Worm (Caenorhabditis elegans) whole organism, L1 larva: ENCODE measurements around the gene T16A1.5.

ENCODE experiments used
- egl-27 ChIP-seq, 2 experiments: fragments of 150-350 bp in 1 of 2; sonication (generic microtip); optimal IDR thresholded peaks; 3 replicates each; lab custom pipeline; 2017 to 2018; ENCODE audit warnings: missing biosample characterization in 2 of 2, missing genetic modification characterization in 2 of 2, missing genetic modification reagents in 2 of 2
- elt-2 ChIP-seq: sonication (generic microtip); optimal IDR thresholded peaks from 2 replicates; lab custom pipeline; 2016; ENCODE audit warnings: missing genetic modification characterization, mild to moderate bottlenecking, inconsistent platforms, missing compliant biosample characterization, missing genetic modification reagents
- elt-3 ChIP-seq, 6 experiments: fragments of 150-350 bp in 1 of 6; sonication (generic microtip); optimal IDR thresholded peaks; 2 replicates each; lab custom pipeline; 2017 to 2018; ENCODE audit warnings: missing biosample characterization in 6 of 6, missing genetic modification characterization in 6 of 6, inconsistent platforms in 1 of 6
- jun-1 ChIP-seq: fragments of 150-350 bp; optimal IDR thresholded peaks from 2 replicates; lab custom pipeline; 2014; ENCODE audit warnings: missing biosample characterization, missing genetic modification reagents, missing genetic modification characterization
- nhr-47 ChIP-seq: sonication (generic microtip); optimal IDR thresholded peaks from 2 replicates; lab custom pipeline; 2016; ENCODE audit warnings: mild to moderate bottlenecking, missing genetic modification characterization, moderate library complexity, missing compliant biosample characterization
- nhr-90 ChIP-seq: sonication (generic microtip); optimal IDR thresholded peaks from 2 replicates; lab custom pipeline; 2016; ENCODE audit warnings: mild to moderate bottlenecking, missing genetic modification characterization, missing compliant biosample characterization; ENCODE audit not compliant: poor library complexity
- tbx-2 ChIP-seq: sonication (generic microtip); optimal IDR thresholded peaks from 2 replicates; lab custom pipeline; 2016; ENCODE audit warnings: missing genetic modification characterization, missing compliant biosample characterization

DNA sequence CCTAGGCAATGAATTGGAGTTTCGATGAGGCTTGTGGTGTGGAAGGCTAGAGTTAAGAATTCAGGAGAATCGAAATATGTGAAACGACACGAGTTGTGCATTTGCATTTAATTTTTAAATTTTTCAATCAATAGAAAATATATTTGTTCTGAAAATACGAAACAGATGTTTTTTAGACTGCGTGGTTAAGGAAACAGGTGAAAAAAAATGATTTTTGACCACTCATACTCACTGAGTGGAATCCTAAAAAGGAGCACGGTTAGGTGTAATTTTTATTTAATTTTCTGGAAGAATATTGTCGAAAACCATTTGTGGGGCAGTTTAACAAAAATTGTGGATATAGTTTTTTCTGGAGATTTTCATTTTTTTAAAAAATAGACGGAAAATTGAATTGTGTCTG, 33.2 kb upstream of the T16A1.5 start, which contains the start of gene srh-195:
- TF ChIP-seq nhr-47 (tag; lab: Kevin White, UChicago), result no peak
- TF ChIP-seq elt-2 (tag; lab: Kevin White, UChicago), result no peak
- no peak for TF ChIP-seq jun-1
- TF ChIP-seq nhr-90 (tag; lab: Kevin White, UChicago), result no peak
- no peak for TF ChIP-seq tbx-2 (tag; lab: Kevin White, UChicago)
- TF ChIP-seq egl-27 (tag; optimal IDR thresholded peaks at IDR 0.05; lab: Kevin White, UChicago), result no peak
- TF ChIP-seq elt-3 (tag; optimal IDR thresholded peaks at IDR 0.05; lab: Kevin White, UChicago), result no peak
